Worm (Caenorhabditis elegans) whole organism, midembryonic: ENCODE measurements around the gene clec-261.

Source experiments
- klf-2 ChIP-seq: fragments of 200-800 bp; sonication (Bioruptor generic); conservative IDR thresholded peaks from 2 replicates; pipeline ENCODE4 v1.3.6; 2022; ENCODE audit warnings: missing genetic modification reagents, missing genetic modification characterization, missing compliant biosample characterization
- tab-1 ChIP-seq: fragments of 200-800 bp; sonication (Bioruptor generic); IDR thresholded peaks from 2 replicates; pipeline ENCODE4 v1.3.6; 2022; ENCODE audit warnings: missing genetic modification characterization, missing compliant biosample characterization
- ztf-23 ChIP-seq: fragments of 200-800 bp; sonication (Bioruptor generic); IDR thresholded peaks from 2 replicates; pipeline ENCODE4 v1.3.6; 2022; ENCODE audit warnings: missing genetic modification reagents, missing genetic modification characterization, missing compliant biosample characterization
- ztf-29 ChIP-seq: fragments of 200-800 bp; sonication (Bioruptor generic); IDR thresholded peaks from 2 replicates; pipeline ENCODE4 v1.3.6; 2022; ENCODE audit warnings: missing genetic modification reagents, missing genetic modification characterization, missing compliant biosample characterization

DNA sequence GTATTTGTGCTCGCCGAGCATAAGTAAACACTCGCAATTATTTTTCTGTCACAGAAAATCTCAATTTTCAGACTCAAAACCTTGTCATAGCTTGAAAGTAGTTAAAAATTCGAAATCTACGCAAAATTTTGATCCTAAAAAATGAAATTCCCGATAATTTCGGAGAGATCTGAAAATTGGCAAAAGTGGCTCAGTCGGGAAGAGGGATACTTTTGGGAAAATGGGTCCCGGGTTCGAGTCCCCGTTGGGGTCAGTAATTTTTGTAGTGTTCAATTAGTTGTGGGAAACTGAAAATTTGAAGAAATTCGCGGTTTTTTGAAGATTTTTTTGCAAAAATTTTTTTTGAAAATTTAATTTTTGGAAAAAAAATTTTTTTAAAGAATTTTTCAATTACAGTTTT lies 17.4 kb downstream of the clec-261 start:
- no peak for TF ChIP-seq tab-1 (GFP tag; lab: Robert Waterston, UW)
- no peak for TF ChIP-seq ztf-23 (GFP tag; lab: Robert Waterston, UW)
- no peak for TF ChIP-seq klf-2 (GFP tag; lab: Robert Waterston, UW)
- no peak for TF ChIP-seq ztf-29 (GFP tag; lab: Robert Waterston, UW)
